Worm (Caenorhabditis elegans) whole organism, L2 larva: ENCODE measurements around the gene lis-1.
A peak's percentile ranks its signal among the peaks of the same experiment; 100 is the strongest.

ENCODE experiments used
- R02D3.7 ChIP-seq: fragments of 150-350 bp; optimal IDR thresholded peaks from 2 replicates; lab custom pipeline; 2014; ENCODE audit warnings: missing biosample characterization, missing genetic modification characterization
- Y55F3AM.14 ChIP-seq: fragments of 200-800 bp; sonication (Bioruptor generic); optimal IDR thresholded peaks from 2 replicates; lab custom pipeline; 2018; ENCODE audit warnings: mild to moderate bottlenecking, missing genetic modification characterization, missing compliant biosample characterization
- ZK546.5 ChIP-seq: sonication (generic microtip); optimal IDR thresholded peaks from 2 replicates; lab custom pipeline; 2017; ENCODE audit warnings: missing biosample characterization, missing genetic modification characterization
- alr-1 ChIP-seq: fragments of 150-350 bp; optimal IDR thresholded peaks from 2 replicates; lab custom pipeline; 2014; ENCODE audit warnings: missing biosample characterization, missing genetic modification characterization
- ceh-82 ChIP-seq: fragments of 150-350 bp; optimal IDR thresholded peaks from 2 replicates; lab custom pipeline; 2014; ENCODE audit warnings: missing biosample characterization, missing genetic modification characterization
- dmd-4 ChIP-seq: sonication (generic microtip); optimal IDR thresholded peaks from 2 replicates; lab custom pipeline; 2017; ENCODE audit warnings: missing biosample characterization, missing genetic modification characterization
- elt-1 ChIP-seq: fragments of 150-350 bp; optimal IDR thresholded peaks from 2 replicates; lab custom pipeline; 2014; ENCODE audit warnings: missing biosample characterization, missing genetic modification characterization
- elt-3 ChIP-seq: sonication (generic microtip); optimal IDR thresholded peaks from 2 replicates; lab custom pipeline; 2017; ENCODE audit warnings: missing biosample characterization, missing genetic modification characterization
- gmeb-1 ChIP-seq: fragments of 150-350 bp; optimal IDR thresholded peaks from 2 replicates; lab custom pipeline; 2014; ENCODE audit warnings: missing biosample characterization, missing genetic modification characterization
- lin-13 ChIP-seq: fragments of 150-350 bp; optimal IDR thresholded peaks from 2 replicates; lab custom pipeline; 2014; ENCODE audit warnings: missing biosample characterization, missing genetic modification reagents, missing genetic modification characterization
- lsy-2 ChIP-seq, 2 experiments: fragments of 150-350 bp in 1 of 2; sonication (generic microtip) in 1 of 2; optimal IDR thresholded peaks; 2 replicates each; lab custom pipeline; 2014 to 2017; ENCODE audit warnings: missing biosample characterization in 2 of 2, missing genetic modification characterization in 2 of 2
- mab-5 ChIP-seq: fragments of 150-350 bp; optimal IDR thresholded peaks from 2 replicates; lab custom pipeline; 2014; ENCODE audit warnings: missing biosample characterization, missing genetic modification characterization
- mbf-1 ChIP-seq: sonication (generic microtip); optimal IDR thresholded peaks from 2 replicates; lab custom pipeline; 2017; ENCODE audit warnings: missing biosample characterization, missing genetic modification characterization
- mdl-1 ChIP-seq, 2 experiments: fragments of 150-350 bp in 1 of 2; sonication (generic microtip) in 1 of 2; optimal IDR thresholded peaks; 2 replicates each; lab custom pipeline; 2017; ENCODE audit warnings: missing biosample characterization in 2 of 2, missing genetic modification characterization in 2 of 2
- nhr-11 ChIP-seq: fragments of 150-350 bp; optimal IDR thresholded peaks from 2 replicates; lab custom pipeline; 2014; ENCODE audit warnings: missing biosample characterization, missing genetic modification characterization
- nhr-12 ChIP-seq: fragments of 150-350 bp; optimal IDR thresholded peaks from 2 replicates; lab custom pipeline; 2014; ENCODE audit warnings: missing biosample characterization, missing genetic modification characterization
- nhr-6 ChIP-seq: fragments of 150-350 bp; optimal IDR thresholded peaks from 2 replicates; lab custom pipeline; 2014; ENCODE audit warnings: missing biosample characterization, missing genetic modification characterization
- nhr-77 ChIP-seq: fragments of 150-350 bp; optimal IDR thresholded peaks from 2 replicates; lab custom pipeline; 2014; ENCODE audit warnings: missing biosample characterization, missing genetic modification characterization
- peb-1 ChIP-seq: fragments of 150-350 bp; optimal IDR thresholded peaks from 2 replicates; lab custom pipeline; 2014; ENCODE audit warnings: missing biosample characterization, missing genetic modification characterization
- sem-4 ChIP-seq: fragments of 150-350 bp; optimal IDR thresholded peaks from 2 replicates; lab custom pipeline; 2014; ENCODE audit warnings: missing biosample characterization, missing genetic modification reagents, missing genetic modification characterization
- skn-1 ChIP-seq: sonication (generic microtip); optimal IDR thresholded peaks from 2 replicates; lab custom pipeline; 2017; ENCODE audit warnings: missing biosample characterization, missing genetic modification characterization
- sma-9 ChIP-seq, 2 experiments: fragments of 150-350 bp in 1 of 2; sonication (generic microtip) in 1 of 2; optimal IDR thresholded peaks; 2 replicates each; lab custom pipeline; 2014 to 2016; ENCODE audit warnings: missing genetic modification characterization in 2 of 2, mild to moderate bottlenecking in 1 of 2, missing biosample characterization in 1 of 2, missing compliant biosample characterization in 1 of 2, missing genetic modification reagents in 1 of 2, moderate library complexity in 1 of 2
- unc-55 ChIP-seq: fragments of 150-350 bp; sonication (generic microtip); optimal IDR thresholded peaks from 3 replicates; lab custom pipeline; 2014; ENCODE audit warnings: missing biosample characterization, missing genetic modification reagents, missing genetic modification characterization
- ztf-1 ChIP-seq: fragments of 200-800 bp; sonication (Bioruptor generic); conservative IDR thresholded peaks from 2 replicates; pipeline ENCODE4 v1.3.6; 2022; ENCODE audit warnings: missing genetic modification characterization, missing compliant biosample characterization
- ztf-4 ChIP-seq: fragments of 150-350 bp; optimal IDR thresholded peaks from 2 replicates; lab custom pipeline; 2014; ENCODE audit warnings: missing biosample characterization, missing genetic modification characterization

The lis-1 gene

DNA sequence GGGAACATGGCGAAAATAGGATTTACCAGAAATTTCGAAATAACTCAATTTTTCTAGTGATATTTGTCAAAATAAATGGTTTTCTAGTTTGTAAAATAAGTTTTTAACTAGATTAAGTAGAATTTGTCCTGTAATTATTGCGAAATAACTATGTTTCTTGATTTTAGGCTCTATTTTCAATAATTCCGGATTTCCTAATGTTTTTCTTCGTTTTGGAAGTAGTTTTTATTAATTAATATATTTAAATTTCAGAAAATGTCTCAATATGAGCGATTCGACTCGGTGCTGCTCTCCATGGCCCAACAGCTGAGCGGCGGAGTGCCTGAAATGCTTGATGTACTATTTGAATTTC, 35.3 kb downstream of the lis-1 start, which contains the start of gene nud-1:
TSS of gene nud-1 (plus strand) at position 253 of the 352 bp plus-strand sequence.
- no peak for TF ChIP-seq mbf-1 (tag; lab: Kevin White, UChicago)
- no peak for TF ChIP-seq alr-1 (tag; lab: Kevin White, UChicago)
- no peak for TF ChIP-seq sem-4
- no peak for TF ChIP-seq R02D3.7 (tag; lab: Kevin White, UChicago)

DNA sequence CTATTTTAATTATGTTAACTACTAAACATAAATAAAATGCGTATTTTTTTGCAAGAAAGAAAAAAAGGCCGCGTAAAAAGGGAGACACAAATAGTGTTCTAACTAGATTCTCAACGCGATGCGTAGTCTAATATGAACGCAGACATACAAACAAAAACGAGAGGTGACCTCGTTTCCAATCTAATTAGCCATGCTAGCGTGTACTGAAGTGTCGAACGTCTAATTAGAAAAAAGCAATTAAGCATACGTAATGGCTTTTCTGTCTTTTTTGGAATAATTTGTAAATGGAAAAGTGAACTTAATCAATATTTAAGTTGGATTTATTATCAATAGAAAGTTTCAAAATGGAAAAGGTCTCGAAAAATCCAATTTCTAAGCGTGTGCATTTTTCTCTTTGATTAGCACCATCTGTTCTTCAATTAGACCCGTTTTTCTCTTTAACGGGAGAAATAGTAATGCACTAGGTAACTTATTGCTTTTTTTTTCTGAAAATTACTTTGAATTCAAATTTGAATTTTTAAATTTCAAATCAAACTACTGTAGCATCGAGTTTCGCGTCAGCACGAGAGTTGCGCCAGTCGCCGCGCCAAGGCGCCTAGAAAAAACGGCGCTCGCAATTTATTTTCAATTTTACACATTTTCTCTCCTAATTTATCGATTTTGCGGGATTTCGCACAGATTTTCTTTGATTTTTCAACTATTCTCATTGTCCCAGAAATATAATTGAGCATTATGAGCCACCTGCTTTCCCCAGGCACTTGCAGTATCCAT, 35.8 kb downstream of the lis-1 start:
- TF ChIP-seq unc-55 (GFP tag; lab: Kevin White, UChicago) = peak; percentile 46
- no peak for TF ChIP-seq dmd-4 (tag; lab: Kevin White, UChicago)
- TF ChIP-seq gmeb-1 (tag; lab: Kevin White, UChicago) = peak; percentile 66
- TF ChIP-seq lin-13 (GFP tag; lab: Kevin White, UChicago) = peak; percentile 68
- no peak for TF ChIP-seq ztf-4 (tag; lab: Kevin White, UChicago)
- TF ChIP-seq peb-1 (tag; lab: Kevin White, UChicago) = no peak
- TF ChIP-seq lsy-2 (tag; optimal IDR thresholded peaks at IDR 0.05; lab: Kevin White, UChicago) = peak in 1 of 2 experiments; percentile 72

DNA sequence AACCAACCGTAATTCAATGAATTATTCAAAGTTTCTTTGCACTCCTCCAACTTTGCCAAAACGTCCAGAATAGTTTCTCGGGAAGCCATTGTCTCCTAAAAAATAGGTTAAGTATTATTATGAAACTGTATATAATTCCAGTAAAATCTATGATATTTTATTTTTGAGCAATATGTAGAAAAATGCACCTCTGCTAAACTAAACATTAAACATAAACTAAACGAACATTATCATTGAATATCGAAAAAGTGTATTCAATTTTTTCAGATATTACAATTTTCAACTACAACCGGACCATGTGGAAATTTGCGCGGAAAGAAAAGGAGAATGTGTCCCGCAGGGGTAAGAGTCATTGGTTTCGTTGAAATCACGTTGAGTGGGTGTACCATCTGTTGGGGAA, 36.8 kb downstream of the lis-1 start, which contains the start of gene F53A2.3:
TSS of gene F53A2.3 (minus strand) at position 101 of the 400 bp plus-strand sequence.
- no peak for TF ChIP-seq elt-3 (tag; lab: Kevin White, UChicago)
- TF ChIP-seq Y55F3AM.14 = no peak
- TF ChIP-seq ZK546.5 (tag; lab: Kevin White, UChicago) = no peak
- TF ChIP-seq nhr-12 (tag; lab: Kevin White, UChicago) = no peak

- TF ChIP-seq elt-1 (tag; lab: Kevin White, UChicago) (no peak), alr-1 (tag; lab: Kevin White, UChicago) (no peak)
Observed at ce11 chrIII:13333754-13334153, 42.8 kb downstream of the lis-1 start, which contains the start of gene sdz-20. sdz-20 (plus strand) TSS chrIII:13334054.

- no peak for TF ChIP-seq skn-1 (tag; lab: Kevin White, UChicago)
- TF ChIP-seq mab-5 = no peak
- no peak for TF ChIP-seq nhr-11 (tag; lab: Kevin White, UChicago)
- TF ChIP-seq Y55F3AM.14 = no peak
- TF ChIP-seq unc-55 (GFP tag; lab: Kevin White, UChicago) = no peak
- no peak for TF ChIP-seq ztf-1
Observed at ce11 chrIII:13328911-13329310, 47.6 kb downstream of the lis-1 start.

DNA sequence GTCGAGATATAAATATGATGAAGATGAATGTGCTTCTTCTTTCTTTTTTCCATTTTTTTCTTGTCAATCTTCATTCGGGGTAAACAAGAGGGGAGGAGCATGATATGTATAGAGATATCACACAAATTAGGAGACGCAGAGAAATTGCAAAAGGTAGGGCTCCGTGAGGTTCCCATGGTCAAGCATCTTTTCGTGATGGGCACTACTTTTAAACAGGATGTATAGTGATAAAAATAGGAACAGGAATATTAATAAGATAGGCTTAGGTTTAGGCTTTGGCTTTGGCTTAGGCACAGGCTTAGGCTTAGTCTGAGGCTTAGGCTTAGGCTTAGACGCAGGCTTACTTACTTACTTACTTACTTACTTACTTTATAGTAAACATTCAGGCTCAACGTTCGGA, 51.8 kb downstream of the lis-1 start, which contains the start of gene F53A2.1:
TSS of gene F53A2.1 (minus strand) at position 101 of the 400 bp plus-strand sequence.
- TF ChIP-seq ztf-1 (no peak), sma-9 (GFP tag; optimal IDR thresholded peaks at IDR 0.05; lab: Kevin White, UChicago) (no peak), sma-9 (tag; optimal IDR thresholded peaks at IDR 0.05; lab: Kevin White, UChicago) (no peak), Y55F3AM.14 (no peak), nhr-6 (tag; lab: Kevin White, UChicago) (no peak), lin-13 (GFP tag; lab: Kevin White, UChicago) (no peak), unc-55 (GFP tag; lab: Kevin White, UChicago) (no peak), sem-4 (no peak), ceh-82 (tag; lab: Kevin White, UChicago) (no peak), mdl-1 (tag; optimal IDR thresholded peaks at IDR 0.05; lab: Kevin White, UChicago) (no peak), elt-1 (tag; lab: Kevin White, UChicago) (no peak)

DNA sequence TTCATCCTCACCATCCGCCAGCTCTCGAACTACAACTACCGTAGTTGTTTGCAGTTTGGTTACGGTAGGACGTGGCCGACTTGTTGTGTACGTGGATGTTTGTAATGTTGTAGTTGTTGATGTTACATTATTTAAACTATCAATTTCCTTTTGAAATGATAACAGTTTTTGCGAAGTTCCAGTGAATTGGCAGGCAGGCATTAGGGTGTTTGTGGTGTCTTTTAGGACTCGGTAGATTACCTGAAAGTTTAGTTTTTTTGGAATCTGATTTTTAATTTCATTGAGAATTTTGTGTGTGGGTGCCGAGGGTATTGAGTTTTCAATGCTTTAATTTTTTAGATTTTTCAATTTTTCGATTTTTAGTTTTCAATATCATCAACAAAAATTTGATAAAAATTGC, 53.9 kb downstream of the lis-1 start, which contains the start of gene F53A2.11:
TSS of gene F53A2.11 (minus strand) at position 101 of the 400 bp plus-strand sequence.
- TF ChIP-seq nhr-11 (tag; lab: Kevin White, UChicago) = no peak
- TF ChIP-seq Y55F3AM.14 = no peak
- no peak for TF ChIP-seq nhr-77 (tag; lab: Kevin White, UChicago)
- no peak for TF ChIP-seq sma-9 (GFP tag; optimal IDR thresholded peaks at IDR 0.05; lab: Kevin White, UChicago)
- no peak for TF ChIP-seq sma-9 (tag; optimal IDR thresholded peaks at IDR 0.05; lab: Kevin White, UChicago)
- no peak for TF ChIP-seq dmd-4 (tag; lab: Kevin White, UChicago)
- TF ChIP-seq ztf-1 = no peak
- TF ChIP-seq, all 48 proteins: peak for 0
